Fruit fly (Drosophila melanogaster) whole organism, embryonic: ENCODE results near the gene CG2256.

Experiments used
- CG10267 ChIP-seq: fragments of 200-800 bp; sonication (Bioruptor generic); optimal IDR thresholded peaks from 2 replicates; lab custom pipeline; 2018; ENCODE audit warnings: missing biosample characterization, mild to moderate bottlenecking, missing genetic modification characterization, moderate library complexity
- CG10979 ChIP-seq: fragments of 200-800 bp; sonication (Bioruptor generic); optimal IDR thresholded peaks from 2 replicates; lab custom pipeline; 2018; ENCODE audit warnings: missing biosample characterization, mild to moderate bottlenecking, missing genetic modification characterization, moderate library complexity
- CG11398 ChIP-seq: fragments of 200-800 bp; sonication (Bioruptor generic); optimal IDR thresholded peaks from 2 replicates; lab custom pipeline; 2016; ENCODE audit warnings: missing biosample characterization, missing genetic modification characterization
- CG13624 ChIP-seq: fragments of 200-800 bp; sonication (Bioruptor generic); optimal IDR thresholded peaks from 2 replicates; lab custom pipeline; 2016; ENCODE audit warnings: missing biosample characterization, missing genetic modification characterization
- CG14710 ChIP-seq: fragments of 200-800 bp; sonication (Bioruptor generic); optimal IDR thresholded peaks from 3 replicates; lab custom pipeline; 2019; ENCODE audit warnings: missing biosample characterization, mild to moderate bottlenecking, missing genetic modification characterization, moderate library complexity
- CG15269 ChIP-seq: fragments of 200-800 bp; sonication (Bioruptor generic); optimal IDR thresholded peaks from 2 replicates; lab custom pipeline; 2018; ENCODE audit warnings: missing biosample characterization, mild to moderate bottlenecking, missing genetic modification characterization, moderate library complexity
- CG1529 ChIP-seq: fragments of 200-800 bp; sonication (Bioruptor generic); optimal IDR thresholded peaks from 3 replicates; lab custom pipeline; 2018; ENCODE audit warnings: missing biosample characterization, missing genetic modification characterization
- CG18476 ChIP-seq: fragments of 200-800 bp; sonication (Bioruptor generic); optimal IDR thresholded peaks from 2 replicates; lab custom pipeline; 2016; ENCODE audit warnings: missing biosample characterization, mild to moderate bottlenecking, missing genetic modification characterization
- CG30403 ChIP-seq: fragments of 200-800 bp; sonication (Bioruptor generic); optimal IDR thresholded peaks from 3 replicates; lab custom pipeline; 2016; ENCODE audit warnings: missing biosample characterization, missing genetic modification characterization
- CG30431 ChIP-seq: fragments of 200-800 bp; sonication (Bioruptor generic); optimal IDR thresholded peaks from 2 replicates; lab custom pipeline; 2017; ENCODE audit warnings: missing biosample characterization, missing genetic modification characterization
- CG33557 ChIP-seq: fragments of 200-800 bp; sonication (Bioruptor generic); optimal IDR thresholded peaks from 2 replicates; lab custom pipeline; 2019; ENCODE audit warnings: missing biosample characterization, mild to moderate bottlenecking, missing genetic modification characterization, moderate library complexity
- CG4820 ChIP-seq: fragments of 200-800 bp; sonication (Bioruptor generic); optimal IDR thresholded peaks from 3 replicates; lab custom pipeline; 2016; ENCODE audit warnings: missing biosample characterization, missing genetic modification characterization
- CG5245 ChIP-seq: fragments of 200-800 bp; sonication (Bioruptor generic); optimal IDR thresholded peaks from 3 replicates; lab custom pipeline; 2016; ENCODE audit warnings: missing biosample characterization, missing genetic modification characterization
- CG6254 ChIP-seq: fragments of 200-800 bp; sonication (Bioruptor generic); optimal IDR thresholded peaks from 3 replicates; lab custom pipeline; 2017; ENCODE audit warnings: mild to moderate bottlenecking, missing biosample characterization, missing genetic modification reagents, missing genetic modification characterization
- CG7357 ChIP-seq: fragments of 200-800 bp; sonication (Bioruptor generic); IDR thresholded peaks from 3 replicates; pipeline ENCODE4 v1.3.6; 2022; ENCODE audit warnings: missing biosample characterization, missing genetic modification characterization
- CHES-1-like ChIP-seq: fragments of 200-800 bp; sonication (Bioruptor generic); optimal IDR thresholded peaks from 2 replicates; lab custom pipeline; 2016; ENCODE audit warnings: missing biosample characterization, missing genetic modification characterization
- D ChIP-seq, 2 experiments: fragments of 200-800 bp in 1 of 2; fragments of >200 bp in 1 of 2; sonication (Bioruptor generic) in 1 of 2; optimal IDR thresholded peaks; 2 replicates in 1 of 2; 3 replicates in 1 of 2; lab custom pipeline; 2017; ENCODE audit warnings: mild to moderate bottlenecking in 1 of 2, missing biosample characterization in 1 of 2, missing genetic modification characterization in 1 of 2, missing genetic modification reagents in 1 of 2
- D19A ChIP-seq: fragments of 200-800 bp; optimal IDR thresholded peaks from 3 replicates; lab custom pipeline; 2019; ENCODE audit warnings: missing biosample characterization, mild to moderate bottlenecking, missing genetic modification characterization, moderate library complexity
- Doc3 ChIP-seq: fragments of 200-800 bp; sonication (Bioruptor generic); IDR thresholded peaks from 3 replicates; pipeline ENCODE4 v1.3.6; 2022; ENCODE audit warnings: missing biosample characterization, missing genetic modification characterization; ENCODE audit not compliant: partially characterized antibody
- Drgx ChIP-seq: fragments of 200-800 bp; sonication (Bioruptor generic); IDR thresholded peaks from 2 replicates; pipeline ENCODE4 v1.3.6; 2022; ENCODE audit warnings: missing biosample characterization, missing genetic modification characterization
- Fer3 ChIP-seq: fragments of 200-800 bp; sonication (Bioruptor generic); optimal IDR thresholded peaks from 2 replicates; lab custom pipeline; 2018; ENCODE audit warnings: missing biosample characterization, mild to moderate bottlenecking, missing genetic modification characterization, moderate library complexity
- Gug ChIP-seq: fragments of 200-800 bp; sonication (Bioruptor generic); IDR thresholded peaks from 4 replicates; pipeline ENCODE4 v1.3.6; 2022; ENCODE audit warnings: missing biosample characterization, missing genetic modification characterization
- Med ChIP-seq: fragments of 200-800 bp; sonication (Bioruptor generic); peaks from one replicate; lab custom pipeline; 2016; ENCODE audit warnings: missing biosample characterization, missing genetic modification characterization, mild to moderate bottlenecking, inconsistent platforms, moderate library complexity
- Mrtf ChIP-seq: fragments of 200-800 bp; sonication (Bioruptor generic); IDR thresholded peaks from 3 replicates; pipeline ENCODE4 v1.3.6; 2022; ENCODE audit warnings: missing biosample characterization, missing genetic modification characterization
- Optix ChIP-seq: fragments of 200-800 bp; sonication (Bioruptor generic); IDR thresholded peaks from 3 replicates; pipeline ENCODE4 v1.3.6; 2022; ENCODE audit warnings: missing biosample characterization, missing genetic modification characterization
- Sox100B ChIP-seq: fragments of 200-800 bp; sonication (Bioruptor generic); optimal IDR thresholded peaks from 3 replicates; lab custom pipeline; 2018; ENCODE audit warnings: missing biosample characterization, mild to moderate bottlenecking, missing genetic modification characterization
- Sox102F ChIP-seq: fragments of 200-800 bp; sonication (Bioruptor generic); optimal IDR thresholded peaks from 2 replicates; lab custom pipeline; 2018; ENCODE audit warnings: missing biosample characterization, mild to moderate bottlenecking, missing genetic modification characterization, moderate library complexity
- Ssrp ChIP-seq: fragments of 200-800 bp; sonication (Bioruptor generic); optimal IDR thresholded peaks from 2 replicates; lab custom pipeline; 2018; ENCODE audit warnings: missing biosample characterization, mild to moderate bottlenecking, missing genetic modification characterization, moderate library complexity
- YL-1 ChIP-seq: fragments of 200-800 bp; sonication (Bioruptor generic); optimal IDR thresholded peaks from 3 replicates; lab custom pipeline; 2017; ENCODE audit warnings: missing biosample characterization, mild to moderate bottlenecking, missing genetic modification characterization
- az2 ChIP-seq: fragments of 200-800 bp; sonication (Bioruptor generic); optimal IDR thresholded peaks from 3 replicates; lab custom pipeline; 2016; ENCODE audit warnings: missing biosample characterization, missing genetic modification characterization
- bowl ChIP-seq: fragments of 200-800 bp; sonication (Bioruptor generic); IDR thresholded peaks from 2 replicates; pipeline ENCODE4 v1.3.6; 2022; ENCODE audit warnings: missing biosample characterization, missing genetic modification characterization
- btn ChIP-seq: fragments of 200-800 bp; sonication (Bioruptor generic); optimal IDR thresholded peaks from 2 replicates; lab custom pipeline; 2016; ENCODE audit warnings: missing biosample characterization, missing genetic modification characterization
- chif ChIP-seq, 2 experiments: fragments of 200-800 bp; sonication (Bioruptor generic); optimal IDR thresholded peaks; 3 replicates each; lab custom pipeline; 2016; ENCODE audit warnings: missing biosample characterization in 2 of 2, missing genetic modification characterization in 2 of 2
- corto ChIP-seq: fragments of 200-800 bp; sonication (Bioruptor generic); optimal IDR thresholded peaks from 2 replicates; lab custom pipeline; 2016; ENCODE audit warnings: missing biosample characterization, mild to moderate bottlenecking, missing genetic modification characterization, moderate library complexity
- cwo ChIP-seq: fragments of 200-800 bp; sonication (Bioruptor generic); optimal IDR thresholded peaks from 3 replicates; lab custom pipeline; 2017; ENCODE audit warnings: missing biosample characterization, missing genetic modification characterization, mild to moderate bottlenecking, moderate library complexity, missing genetic modification reagents
- da ChIP-seq: fragments of 200-800 bp; sonication (Bioruptor generic); optimal IDR thresholded peaks from 2 replicates; lab custom pipeline; 2016; ENCODE audit warnings: missing biosample characterization, missing genetic modification characterization
- dmrt99B ChIP-seq: fragments of 200-800 bp; sonication (Bioruptor generic); optimal IDR thresholded peaks from 2 replicates; lab custom pipeline; 2018; ENCODE audit warnings: missing biosample characterization, mild to moderate bottlenecking, missing genetic modification characterization, moderate library complexity
- fd96Cb ChIP-seq: fragments of 200-800 bp; sonication (Bioruptor generic); optimal IDR thresholded peaks from 2 replicates; lab custom pipeline; 2018; ENCODE audit warnings: missing biosample characterization, mild to moderate bottlenecking, missing genetic modification characterization, moderate library complexity
- fu2 ChIP-seq: fragments of 200-800 bp; sonication (Bioruptor generic); optimal IDR thresholded peaks from 2 replicates; lab custom pipeline; 2016; ENCODE audit warnings: missing biosample characterization, missing genetic modification characterization
- gem ChIP-seq: fragments of 200-800 bp; sonication (Bioruptor generic); optimal IDR thresholded peaks from 2 replicates; lab custom pipeline; 2019; ENCODE audit warnings: missing biosample characterization, mild to moderate bottlenecking, missing genetic modification characterization, moderate library complexity
- lmd ChIP-seq: fragments of 200-800 bp; sonication (Bioruptor generic); IDR thresholded peaks from 2 replicates; pipeline ENCODE4 v1.3.6; 2022; ENCODE audit warnings: missing biosample characterization, missing genetic modification characterization
- rib ChIP-seq: fragments of 200-800 bp; sonication (Bioruptor generic); IDR thresholded peaks from 2 replicates; pipeline ENCODE4 v1.3.6; 2022; ENCODE audit warnings: missing biosample characterization, missing genetic modification characterization
- row ChIP-seq: fragments of 200-800 bp; sonication (Bioruptor generic); IDR thresholded peaks from 3 replicates; pipeline ENCODE4 v1.3.6; 2022; ENCODE audit warnings: missing biosample characterization, missing genetic modification characterization
- slbo ChIP-seq: fragments of 200-800 bp; sonication (Bioruptor generic); IDR thresholded peaks from 2 replicates; pipeline ENCODE4 v1.3.6; 2022; ENCODE audit warnings: missing biosample characterization, missing genetic modification characterization
- sqz ChIP-seq: fragments of 200-800 bp; sonication (Bioruptor generic); optimal IDR thresholded peaks from 3 replicates; lab custom pipeline; 2018; ENCODE audit warnings: missing biosample characterization, mild to moderate bottlenecking, missing genetic modification characterization
- ssp ChIP-seq: fragments of 200-800 bp; sonication (Bioruptor generic); IDR thresholded peaks from 2 replicates; pipeline ENCODE4 v1.3.6; 2022; ENCODE audit warnings: missing biosample characterization, missing genetic modification characterization
- tna ChIP-seq: fragments of 200-800 bp; sonication (Bioruptor generic); IDR thresholded peaks from 2 replicates; pipeline ENCODE4 v1.3.6; 2022; ENCODE audit warnings: missing biosample characterization, missing genetic modification characterization; ENCODE audit not compliant: partially characterized antibody
- trem ChIP-seq: fragments of 200-800 bp; optimal IDR thresholded peaks from 3 replicates; lab custom pipeline; 2019; ENCODE audit warnings: missing biosample characterization, mild to moderate bottlenecking, missing genetic modification characterization, moderate library complexity
- unpg ChIP-seq: fragments of 200-800 bp; sonication (Bioruptor generic); optimal IDR thresholded peaks from 3 replicates; lab custom pipeline; 2018; ENCODE audit warnings: missing biosample characterization, mild to moderate bottlenecking, missing genetic modification characterization, moderate library complexity
- wdn ChIP-seq: fragments of 200-800 bp; sonication (Bioruptor generic); IDR thresholded peaks from 2 replicates; pipeline ENCODE4 v1.3.6; 2022; ENCODE audit warnings: missing biosample characterization, missing genetic modification characterization
- zfh1 ChIP-seq: fragments of 200-800 bp; sonication (Bioruptor generic); IDR thresholded peaks from 3 replicates; pipeline ENCODE4 v1.3.6; 2022; ENCODE audit warnings: missing biosample characterization, missing genetic modification characterization

The CG2256 gene

dm6 chrX:8122834-8123233 lies 35.8 kb upstream of the CG2256 start:
- no peak for TF ChIP-seq unpg (GFP tag; lab: Kevin White, UChicago)
- no peak for TF ChIP-seq Fer3
- no peak for TF ChIP-seq CG5245 (GFP tag; lab: Kevin White, UChicago)
- peak; percentile 21; the same call in 1 of the 3 replicates for TF ChIP-seq row
- TF ChIP-seq slbo (GFP tag; lab: Robert Waterston, UW) = no peak
- peak; percentile 14 for TF ChIP-seq CG1529 (GFP tag; lab: Kevin White, UChicago)
- TF ChIP-seq gem (tag; lab: Kevin White, UChicago) = peak; percentile 35
- no peak for TF ChIP-seq Mrtf (GFP tag; lab: Robert Waterston, UW)
- TF ChIP-seq CG18476 (GFP tag; lab: Kevin White, UChicago) = no peak
- TF ChIP-seq ssp (GFP tag; lab: Robert Waterston, UW) = no peak
- TF ChIP-seq wdn (GFP tag; lab: Robert Waterston, UW) = no peak
- TF ChIP-seq corto = no peak
- peak; percentile 21 for TF ChIP-seq D19A (tag; lab: Kevin White, UChicago)
- TF ChIP-seq chif (GFP tag; optimal IDR thresholded peaks at IDR 0.05; lab: Kevin White, UChicago) = peak in 1 of 2 experiments; percentile 5
- no peak for TF ChIP-seq bowl (GFP tag; lab: Robert Waterston, UW)
- TF ChIP-seq CHES-1-like (GFP tag; lab: Kevin White, UChicago) = no peak
- TF ChIP-seq Med = peak; percentile 29
- no peak for TF ChIP-seq CG30431 (GFP tag; lab: Kevin White, UChicago)
- peak; percentile 32 for TF ChIP-seq Ssrp
- TF ChIP-seq sqz = no peak
- TF ChIP-seq CG13624 (GFP tag; lab: Kevin White, UChicago) = no peak
- no peak for TF ChIP-seq CG15269 (tag; lab: Kevin White, UChicago)
- TF ChIP-seq CG11398 = no peak
- no peak for TF ChIP-seq da (GFP tag; lab: Kevin White, UChicago)
- no peak for TF ChIP-seq Doc3 (GFP tag; lab: Robert Waterston, UW)
- no peak for TF ChIP-seq btn (GFP tag; lab: Kevin White, UChicago)
- TF ChIP-seq CG7357 (GFP tag; lab: Robert Waterston, UW) = no peak
- TF ChIP-seq rib = no peak
- peak; percentile 18 for TF ChIP-seq Sox100B
- peak; percentile 15 for TF ChIP-seq CG30403 (GFP tag; lab: Kevin White, UChicago)
- no peak for TF ChIP-seq YL-1 (GFP tag; lab: Kevin White, UChicago)
- no peak for TF ChIP-seq Optix (GFP tag; lab: Robert Waterston, UW)
- TF ChIP-seq CG10267 (tag; lab: Kevin White, UChicago) = peak; percentile 21
- TF ChIP-seq cwo (GFP tag; lab: Kevin White, UChicago) = no peak
- TF ChIP-seq trem (tag; lab: Kevin White, UChicago) = peak; percentile 11
- TF ChIP-seq fu2 = no peak
- no peak for TF ChIP-seq D (optimal IDR thresholded peaks at IDR 0.05; lab: Kevin White, UChicago)
- TF ChIP-seq D (GFP tag; optimal IDR thresholded peaks at IDR 0.05; lab: Kevin White, UChicago) = peak; percentile 28
- TF ChIP-seq tna (GFP tag; lab: Robert Waterston, UW) = no peak
- 0 out of 3 replicates have a peak, but pooled peaks have one; percentile 4 for TF ChIP-seq zfh1 (GFP tag; lab: Robert Waterston, UW)
- no peak for TF ChIP-seq Gug (GFP tag; lab: Robert Waterston, UW)
- TF ChIP-seq CG14710 = peak; percentile 48
- TF ChIP-seq CG6254 (GFP tag; lab: Kevin White, UChicago) = peak; percentile 22
- peak; percentile 20 for TF ChIP-seq fd96Cb
- peak; percentile 2 for TF ChIP-seq az2
- peak; percentile 54 for TF ChIP-seq CG10979 (tag; lab: Kevin White, UChicago)
- TF ChIP-seq lmd (GFP tag; lab: Robert Waterston, UW) = no peak
- TF ChIP-seq Sox102F (GFP tag; lab: Kevin White, UChicago) = peak; percentile 16
- peak; percentile 10 for TF ChIP-seq CG4820 (GFP tag; lab: Kevin White, UChicago)
- peak; percentile 70 for TF ChIP-seq Drgx (GFP tag; lab: Robert Waterston, UW)
- peak; percentile 2 for TF ChIP-seq CG33557 (GFP tag; lab: Kevin White, UChicago)
- peak; percentile 26 for TF ChIP-seq dmrt99B (tag; lab: Kevin White, UChicago)
